Worm (Caenorhabditis elegans): Measurements from ENCODE around the gene hadb-1.

hadb-1 gene

DNA sequence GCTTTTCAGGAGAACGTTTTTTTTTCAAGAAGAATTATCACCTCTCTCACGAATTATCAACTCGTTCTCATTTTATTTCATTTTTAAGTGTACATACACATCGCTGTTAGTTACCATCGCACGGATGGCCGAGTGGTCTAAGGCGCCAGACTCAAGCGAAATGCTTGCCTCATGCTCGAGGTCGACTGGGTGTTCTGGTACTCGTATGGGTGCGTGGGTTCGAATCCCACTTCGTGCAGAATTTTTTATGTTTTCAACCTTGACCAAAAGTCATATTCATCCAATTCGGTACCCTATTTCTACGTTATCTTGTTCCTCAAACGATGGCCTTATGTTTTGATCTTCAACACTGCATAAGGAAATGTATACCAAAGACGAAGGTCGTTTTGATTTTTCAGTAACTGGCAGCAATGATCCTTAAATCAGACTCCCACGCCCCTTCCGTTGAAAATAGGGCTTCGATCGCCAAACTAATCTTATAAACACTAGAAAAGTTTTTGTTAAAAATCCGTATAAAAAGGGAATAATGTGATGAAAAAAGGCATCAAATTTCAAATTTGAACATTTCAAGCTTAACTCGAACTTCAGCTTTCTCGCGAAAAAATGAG, 49.0 kb downstream of the hadb-1 start, which contains the start of gene fip-1 (continued):
- TF ChIP-seq nhr-102 (tag; optimal IDR thresholded peaks at IDR 0.05) (peak; percentile 26), hlh-30 (tag; optimal IDR thresholded peaks at IDR 0.05; ENCODE audit: insufficient read depth) (peak; percentile 41), tra-1 (GFP tag; IDR thresholded peaks at IDR 0.05) (peak; percentile 70; the same call in 1 of the 2 replicates), madf-9 (GFP tag; conservative IDR thresholded peaks at IDR 0.05) (0 out of 2 replicates have a peak, but pooled peaks have one; percentile 57), duxl-1 (tag; optimal IDR thresholded peaks at IDR 0.05; ENCODE audit: poor library complexity) (peak; percentile 66), ceh-20 (GFP tag; IDR thresholded peaks at IDR 0.05) (peak; percentile 51; the same call in 1 of the 2 replicates), unc-62 (GFP tag; optimal IDR thresholded peaks at IDR 0.05 in 1 of 2) (no peak), unc-62 (tag; optimal IDR thresholded peaks at IDR 0.05) (no peak), ZK337.2 (GFP tag; IDR thresholded peaks at IDR 0.05) (peak; percentile 77), mes-2 (tag; optimal IDR thresholded peaks at IDR 0.05; ENCODE audit: poor library complexity, severe bottlenecking) (peak; percentile 55), nhr-237 (tag; optimal IDR thresholded peaks at IDR 0.05) (no peak), fos-1 (tag; optimal IDR thresholded peaks at IDR 0.05) (no peak)

DNA sequence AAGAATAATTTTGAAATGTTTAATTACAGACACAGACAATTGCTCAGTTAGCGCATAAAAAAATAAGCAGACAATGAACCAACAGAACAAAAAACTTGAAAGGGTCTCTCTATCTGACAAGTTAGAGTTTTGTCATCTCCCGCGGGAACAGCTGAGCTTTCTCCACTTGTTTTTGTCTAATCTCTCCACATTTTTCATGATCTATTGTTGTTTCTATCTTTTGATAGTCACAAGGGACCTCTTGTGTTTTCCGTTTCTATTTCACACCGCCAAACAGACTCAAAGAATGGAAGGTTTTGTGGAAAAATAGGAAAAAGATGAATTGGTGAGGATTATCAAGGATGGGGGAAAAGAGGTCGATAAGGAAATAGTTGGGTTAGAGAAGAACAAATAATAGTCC, 51.5 kb downstream of the hadb-1 start:
- TF ChIP-seq hlh-11 (tag; optimal IDR thresholded peaks at IDR 0.05): no peak
- TF ChIP-seq ceh-20 (GFP tag; IDR thresholded peaks at IDR 0.05): 0 out of 2 replicates have a peak, but pooled peaks have one; percentile 36
- TF ChIP-seq rbr-2 (tag; optimal IDR thresholded peaks at IDR 0.05): peak; percentile 5
- peak in 1 of 2 experiments; percentile 94 for TF ChIP-seq unc-62 (GFP tag; optimal IDR thresholded peaks at IDR 0.05 in 1 of 2)
- TF ChIP-seq unc-62 (tag; optimal IDR thresholded peaks at IDR 0.05): no peak
- TF ChIP-seq lsy-2 (tag; optimal IDR thresholded peaks at IDR 0.05): peak in 1 of 2 experiments; percentile 44
- TF ChIP-seq nhr-10 (tag; optimal IDR thresholded peaks at IDR 0.05): no peak
- TF ChIP-seq hlh-30 (tag; optimal IDR thresholded peaks at IDR 0.05; ENCODE audit: insufficient read depth): peak; percentile 32
- TF ChIP-seq daf-16 (GFP tag; optimal IDR thresholded peaks at IDR 0.05): peak in 1 of 2 experiments; percentile 30
- no peak for TF ChIP-seq daf-16 (tag; optimal IDR thresholded peaks at IDR 0.05)
- 0 out of 2 replicates have a peak, but pooled peaks have one; percentile 10 for TF ChIP-seq hmg-1.1 (GFP tag; IDR thresholded peaks at IDR 0.05)
- TF ChIP-seq lim-7 (GFP tag; IDR thresholded peaks at IDR 0.05): no peak
- TF ChIP-seq lin-39 (tag; optimal IDR thresholded peaks at IDR 0.05): peak; percentile 11
- peak; percentile 27 for TF ChIP-seq mep-1 (tag; optimal IDR thresholded peaks at IDR 0.05)
